Fruit fly (Drosophila melanogaster) whole organism, pupa: ENCODE results near the gene CG14655.
A peak's percentile ranks its signal among the peaks of the same experiment; 100 is the strongest.

ENCODE experiments used
- CG10348 ChIP-seq: fragments of 200-800 bp; sonication (Bioruptor generic); IDR thresholded peaks from 2 replicates; pipeline ENCODE4 v1.3.6; 2022; ENCODE audit warnings: missing biosample characterization, missing genetic modification characterization
- CG12605 ChIP-seq: fragments of 200-800 bp; sonication (Bioruptor generic); IDR thresholded peaks from 2 replicates; pipeline ENCODE4 v1.3.6; 2022; ENCODE audit warnings: missing biosample characterization, missing genetic modification characterization
- CG13204 ChIP-seq: fragments of 200-800 bp; sonication (Bioruptor generic); optimal IDR thresholded peaks from 2 replicates; lab custom pipeline; 2018; ENCODE audit warnings: missing biosample characterization, mild to moderate bottlenecking, missing genetic modification characterization, moderate library complexity
- CG14655 ChIP-seq: fragments of 200-800 bp; sonication (Bioruptor generic); optimal IDR thresholded peaks from 3 replicates; lab custom pipeline; 2017; ENCODE audit warnings: mild to moderate bottlenecking, missing biosample characterization, missing genetic modification reagents, missing genetic modification characterization
- CG15710 ChIP-seq: fragments of 200-800 bp; sonication (Bioruptor generic); optimal IDR thresholded peaks from 2 replicates; lab custom pipeline; 2018; ENCODE audit warnings: missing biosample characterization, mild to moderate bottlenecking, missing genetic modification characterization, moderate library complexity
- CG17806 ChIP-seq: fragments of 200-800 bp; sonication (Bioruptor generic); optimal IDR thresholded peaks from 2 replicates; lab custom pipeline; 2018; ENCODE audit warnings: missing biosample characterization, mild to moderate bottlenecking, missing genetic modification characterization, moderate library complexity
- CG32121 ChIP-seq: fragments of 200-800 bp; sonication (Bioruptor generic); IDR thresholded peaks from 2 replicates; pipeline ENCODE4 v1.3.6; 2022; ENCODE audit warnings: missing biosample characterization, missing genetic modification characterization
- CG34367 ChIP-seq: fragments of 200-800 bp; sonication (Bioruptor generic); optimal IDR thresholded peaks from 2 replicates; lab custom pipeline; 2018; ENCODE audit warnings: missing biosample characterization, mild to moderate bottlenecking, missing genetic modification characterization
- CG4496 ChIP-seq: fragments of 200-800 bp; sonication (Bioruptor generic); IDR thresholded peaks from 3 replicates; pipeline ENCODE4 v1.3.6; 2022; ENCODE audit warnings: missing biosample characterization, missing genetic modification characterization
- CG8159 ChIP-seq: fragments of 200-800 bp; sonication (Bioruptor generic); optimal IDR thresholded peaks from 3 replicates; lab custom pipeline; 2018; ENCODE audit warnings: missing biosample characterization, mild to moderate bottlenecking, missing genetic modification characterization, moderate library complexity
- CG8301 ChIP-seq: fragments of 200-800 bp; sonication (Bioruptor generic); optimal IDR thresholded peaks from 2 replicates; lab custom pipeline; 2018; ENCODE audit warnings: missing biosample characterization, mild to moderate bottlenecking, missing genetic modification characterization
- CG9948 ChIP-seq: fragments of 200-800 bp; sonication (Bioruptor generic); optimal IDR thresholded peaks from 2 replicates; lab custom pipeline; 2018; ENCODE audit warnings: missing biosample characterization, mild to moderate bottlenecking, missing genetic modification characterization, moderate library complexity
- D1 ChIP-seq: fragments of 200-800 bp; sonication (Bioruptor generic); optimal IDR thresholded peaks from 2 replicates; lab custom pipeline; 2018; ENCODE audit warnings: missing biosample characterization, mild to moderate bottlenecking, missing genetic modification characterization, moderate library complexity
- EcR ChIP-seq: fragments of 200-800 bp; sonication (Bioruptor generic); optimal IDR thresholded peaks from 3 replicates; lab custom pipeline; 2019; ENCODE audit warnings: missing biosample characterization, missing genetic modification characterization, mild to moderate bottlenecking, moderate library complexity, missing genetic modification reagents
- Ets98B ChIP-seq: fragments of 200-800 bp; sonication (Bioruptor generic); IDR thresholded peaks from 2 replicates; pipeline ENCODE4 v1.3.6; 2022; ENCODE audit warnings: missing biosample characterization, missing genetic modification characterization
- Pif1A ChIP-seq: fragments of 200-800 bp; sonication (Bioruptor generic); optimal IDR thresholded peaks from 3 replicates; lab custom pipeline; 2016; ENCODE audit warnings: missing biosample characterization, missing genetic modification characterization
- Pif1B ChIP-seq: fragments of 200-800 bp; sonication (Bioruptor generic); optimal IDR thresholded peaks from 3 replicates; lab custom pipeline; 2016; ENCODE audit warnings: missing biosample characterization, missing genetic modification characterization
- Snoo ChIP-seq: fragments of 200-800 bp; sonication (Bioruptor generic); optimal IDR thresholded peaks from 3 replicates; lab custom pipeline; 2017; ENCODE audit warnings: missing biosample characterization, mild to moderate bottlenecking, missing genetic modification characterization, inconsistent platforms
- fd96Ca ChIP-seq: fragments of 200-800 bp; sonication (Bioruptor generic); IDR thresholded peaks from 3 replicates; pipeline ENCODE4 v1.3.6; 2022; ENCODE audit warnings: missing biosample characterization, missing genetic modification characterization
- gl ChIP-seq: fragments of 200-800 bp; sonication (Bioruptor generic); optimal IDR thresholded peaks from 2 replicates; lab custom pipeline; 2018; ENCODE audit warnings: missing biosample characterization, mild to moderate bottlenecking, missing genetic modification characterization
- rn ChIP-seq: fragments of 200-800 bp; sonication (Bioruptor generic); IDR thresholded peaks from 2 replicates; pipeline ENCODE4 v1.3.6; 2022; ENCODE audit warnings: missing biosample characterization, missing genetic modification characterization

The CG14655 gene

DNA sequence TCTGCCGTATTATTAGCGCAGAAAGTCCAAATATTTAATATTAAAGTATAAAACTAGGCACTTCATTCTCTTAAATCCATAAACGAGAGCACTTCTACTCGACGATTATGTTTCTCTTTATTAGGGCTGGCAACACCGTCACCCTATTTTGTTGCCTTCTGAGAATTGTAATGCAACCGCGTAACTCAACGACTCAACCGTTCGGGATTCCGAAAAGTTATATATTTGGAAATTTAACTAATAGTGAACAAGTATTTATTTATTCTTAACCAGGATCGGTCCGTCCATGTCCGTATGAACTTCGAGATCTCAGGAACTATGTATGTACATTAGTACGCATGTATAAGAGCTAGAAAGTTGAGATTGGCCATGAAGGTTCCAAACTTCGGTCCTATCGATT is 30.4 kb downstream of the CG14655 start, which contains the start of gene atms:
TSS of gene atms (plus strand) at position 301 of the 400 bp plus-strand sequence.
- no peak for TF ChIP-seq Snoo (tag; lab: Kevin White, UChicago)
- TF ChIP-seq CG32121 (GFP tag; lab: Robert Waterston, UW): no peak
- no peak for TF ChIP-seq CG17806 (tag; lab: Kevin White, UChicago)
- no peak for TF ChIP-seq rn (GFP tag; lab: Robert Waterston, UW)
- TF ChIP-seq, all 21 proteins: peak for 0

DNA sequence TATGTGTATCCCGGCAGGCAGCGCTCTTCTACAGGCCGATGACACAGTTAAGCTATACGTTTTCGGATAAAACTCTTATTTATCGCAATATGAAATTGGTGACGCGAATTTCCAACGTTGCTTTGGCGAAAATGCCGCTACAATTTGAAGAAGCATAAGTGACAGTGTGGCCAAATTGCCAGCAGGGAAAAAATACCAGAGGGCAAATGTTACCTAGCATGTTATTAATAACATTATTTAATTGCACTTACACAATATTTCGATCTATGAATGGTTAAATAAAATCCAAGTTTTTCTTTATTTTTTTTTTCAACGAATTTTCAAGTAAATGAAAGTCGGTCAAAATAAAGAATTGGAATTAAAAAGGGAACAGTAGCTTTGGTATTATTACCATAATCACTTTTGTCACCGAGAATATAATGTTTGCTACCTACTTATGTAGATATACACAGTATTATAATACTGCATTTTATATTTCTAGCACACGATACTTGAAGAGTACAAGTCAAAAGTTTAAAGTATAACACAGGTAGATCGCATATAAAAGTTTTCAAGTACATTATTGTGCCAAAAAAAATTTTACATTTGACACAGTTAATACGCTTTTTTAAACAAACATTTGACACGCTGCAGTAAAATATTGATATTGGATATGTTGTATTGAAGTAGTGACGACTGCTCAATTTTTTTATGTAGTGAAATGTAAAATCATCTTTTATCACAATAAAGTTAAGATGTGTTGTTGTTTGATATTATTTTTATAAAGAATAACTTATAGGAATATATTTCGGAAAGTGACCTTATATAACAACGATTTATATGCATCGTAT is 31.0 kb downstream of the CG14655 start, which contains the start of gene tacc:
TSS of gene tacc (minus strand) at position 169 of the 830 bp plus-strand sequence.
- no peak for TF ChIP-seq CG17806 (tag; lab: Kevin White, UChicago)
- TF ChIP-seq CG32121 (GFP tag; lab: Robert Waterston, UW): no peak
- no peak for TF ChIP-seq CG8159 (tag; lab: Kevin White, UChicago)
- TF ChIP-seq fd96Ca (GFP tag; lab: Robert Waterston, UW): no peak
- no peak for TF ChIP-seq Ets98B (GFP tag; lab: Robert Waterston, UW)
- no peak for TF ChIP-seq CG12605 (GFP tag; lab: Robert Waterston, UW)
- no peak for TF ChIP-seq CG10348 (GFP tag; lab: Robert Waterston, UW)
- no peak for TF ChIP-seq gl (tag; lab: Kevin White, UChicago)
- TF ChIP-seq Pif1A (GFP tag; lab: Kevin White, UChicago): no peak
- TF ChIP-seq Snoo (tag; lab: Kevin White, UChicago): no peak
- no peak for TF ChIP-seq CG34367
- no peak for TF ChIP-seq CG4496
- TF ChIP-seq D1 (tag; lab: Kevin White, UChicago): no peak
- no peak for TF ChIP-seq EcR (GFP tag; lab: Kevin White, UChicago)
- no peak for TF ChIP-seq Pif1B
- no peak for TF ChIP-seq CG9948 (tag; lab: Kevin White, UChicago)

DNA sequence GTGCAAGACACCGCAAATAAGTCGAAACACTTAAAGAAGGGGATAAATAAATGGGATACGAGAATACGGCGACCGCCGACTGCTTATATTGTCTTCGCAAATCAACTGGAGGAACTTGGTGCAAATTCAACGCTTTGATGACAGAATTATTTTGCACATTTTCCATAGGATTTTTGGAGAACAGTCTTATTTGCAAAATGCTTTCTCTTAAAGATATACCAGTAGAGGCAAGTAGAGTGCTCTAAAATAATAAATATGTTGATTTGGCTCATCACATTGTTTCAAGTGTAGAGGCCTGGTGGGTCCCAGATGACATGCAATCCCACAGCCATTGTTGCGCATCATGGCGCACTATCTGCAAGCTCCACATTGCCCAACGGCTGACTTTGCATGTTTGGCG is 32.8 kb downstream of the CG14655 start:
- TF ChIP-seq CG15710 (tag; lab: Kevin White, UChicago): peak; percentile 44
- 0 out of 2 replicates have a peak, but pooled peaks have one; percentile 30 for TF ChIP-seq CG32121 (GFP tag; lab: Robert Waterston, UW)
- TF ChIP-seq CG4496: no peak
- no peak for TF ChIP-seq rn (GFP tag; lab: Robert Waterston, UW)
- peak; percentile 42 for TF ChIP-seq CG8159 (tag; lab: Kevin White, UChicago)
- TF ChIP-seq Ets98B (GFP tag; lab: Robert Waterston, UW): no peak
- TF ChIP-seq fd96Ca (GFP tag; lab: Robert Waterston, UW): peak; percentile 48; the same call in 1 of the 3 replicates
- peak; percentile 43 for TF ChIP-seq CG8301 (tag; lab: Kevin White, UChicago)
- TF ChIP-seq Pif1A (GFP tag; lab: Kevin White, UChicago): peak; percentile 1
- TF ChIP-seq CG9948 (tag; lab: Kevin White, UChicago): peak; percentile 30
- TF ChIP-seq CG17806 (tag; lab: Kevin White, UChicago): peak; percentile 30
- peak; percentile 60 for TF ChIP-seq CG14655 (GFP tag; lab: Kevin White, UChicago)
- TF ChIP-seq CG34367: no peak

DNA sequence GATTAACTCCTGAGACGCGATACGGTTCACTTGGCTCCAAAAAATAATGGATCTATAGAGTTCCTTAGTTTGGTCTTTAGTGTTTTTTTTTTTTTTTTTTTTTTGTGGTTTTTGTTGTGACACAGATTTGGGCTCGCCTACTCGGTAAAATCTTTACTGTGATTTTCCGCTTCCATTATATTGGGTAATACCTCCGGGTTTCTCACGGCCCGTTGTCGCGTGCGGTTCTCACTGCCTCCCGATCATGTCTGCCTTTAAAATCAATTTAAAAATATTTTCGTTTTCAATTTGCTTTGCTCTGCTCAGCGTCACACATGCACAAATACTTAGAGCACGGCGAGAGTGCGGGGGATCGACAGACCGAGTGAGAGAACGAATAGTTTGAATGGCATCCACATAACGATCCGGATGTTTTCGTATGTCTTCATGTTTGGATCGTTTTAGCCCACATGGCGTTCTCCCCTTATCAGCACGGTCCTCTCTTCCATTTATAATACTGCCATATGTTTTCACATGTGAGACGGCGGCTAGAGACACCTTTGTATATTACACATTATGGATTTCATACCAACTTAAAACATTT is 33.8 kb downstream of the CG14655 start:
- TF ChIP-seq CG10348 (GFP tag; lab: Robert Waterston, UW): no peak
- TF ChIP-seq CG13204 (GFP tag; lab: Kevin White, UChicago): no peak
- no peak for TF ChIP-seq CG34367
- TF ChIP-seq Pif1B: no peak
- no peak for TF ChIP-seq CG14655 (GFP tag; lab: Kevin White, UChicago)
- TF ChIP-seq CG4496: no peak
- TF ChIP-seq EcR (GFP tag; lab: Kevin White, UChicago): no peak
- TF ChIP-seq Pif1A (GFP tag; lab: Kevin White, UChicago): no peak
- no peak for TF ChIP-seq CG9948 (tag; lab: Kevin White, UChicago)
- TF ChIP-seq CG17806 (tag; lab: Kevin White, UChicago): no peak
- TF ChIP-seq Snoo (tag; lab: Kevin White, UChicago): no peak
- TF ChIP-seq CG8301 (tag; lab: Kevin White, UChicago): no peak

DNA sequence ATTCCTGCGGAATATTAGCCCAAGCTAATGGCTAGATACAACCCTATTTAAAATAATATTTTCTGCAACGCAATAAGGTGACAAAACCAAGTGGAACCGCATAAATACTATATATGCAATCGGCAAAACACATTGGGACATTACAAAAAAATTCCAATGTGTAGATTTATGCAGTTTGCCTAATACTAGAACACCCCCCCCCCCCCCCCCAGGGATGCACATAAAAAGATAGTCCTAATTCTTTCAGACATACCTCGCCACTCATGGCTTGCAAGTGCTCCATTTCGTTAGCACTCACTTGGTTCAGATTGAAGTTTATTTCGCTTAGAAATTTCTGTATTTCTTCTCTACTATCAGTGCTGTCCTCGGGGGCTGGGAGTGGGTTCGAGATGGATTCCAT is 34.6 kb downstream of the CG14655 start:
- TF ChIP-seq CG10348 (GFP tag; lab: Robert Waterston, UW) (no peak), Ets98B (GFP tag; lab: Robert Waterston, UW) (no peak), CG14655 (GFP tag; lab: Kevin White, UChicago) (peak; percentile 23)
